Fruit fly (Drosophila melanogaster): ENCODE measurements around the gene CG9458.

The CG9458 gene

dm6 chr3R:9771519-9771972, 48.1 kb downstream of the CG9458 start, which contains the start of gene CG9471 (continued):
- peak; percentile 90 for TF ChIP-seq sd (tag; optimal IDR thresholded peaks at IDR 0.05)
- TF ChIP-seq peb (GFP tag; IDR thresholded peaks at IDR 0.05) = peak; percentile 88
- peak; percentile 87 for TF ChIP-seq caup (GFP tag; optimal IDR thresholded peaks at IDR 0.05; ENCODE audit: severe bottlenecking)
- peak; percentile 96 for TF ChIP-seq HmgZ (tag; optimal IDR thresholded peaks at IDR 0.05)
- peak; percentile 69 for TF ChIP-seq CG3995 (GFP tag; optimal IDR thresholded peaks at IDR 0.05)
- peak; percentile 92 for TF ChIP-seq tap (tag; optimal IDR thresholded peaks at IDR 0.05)
- TF ChIP-seq CG17802 (tag; optimal IDR thresholded peaks at IDR 0.05) = peak; percentile 50
- peak; percentile 90 for TF ChIP-seq HLH54F (GFP tag; optimal IDR thresholded peaks at IDR 0.05)
- TF ChIP-seq Elba2 (GFP tag; optimal IDR thresholded peaks at IDR 0.05) = peak; percentile 54
- TF ChIP-seq jumu (GFP tag; optimal IDR thresholded peaks at IDR 0.05) = peak; percentile 86
- TF ChIP-seq slp2 (GFP tag; optimal IDR thresholded peaks at IDR 0.05) = peak; percentile 89
- TF ChIP-seq CG18476 (GFP tag; optimal IDR thresholded peaks at IDR 0.05) = peak; percentile 89
- peak; percentile 99 for TF ChIP-seq grau (tag; optimal IDR thresholded peaks at IDR 0.05)
- peak; percentile 75 for TF ChIP-seq Dad (GFP tag; optimal IDR thresholded peaks at IDR 0.05)
- TF ChIP-seq tio (GFP tag; optimal IDR thresholded peaks at IDR 0.05) = no peak
- peak; percentile 95 for TF ChIP-seq Xbp1 (GFP tag; optimal IDR thresholded peaks at IDR 0.05)
- TF ChIP-seq CG30020 (tag; optimal IDR thresholded peaks at IDR 0.05) = peak; percentile 51
- peak; percentile 92 for TF ChIP-seq CG7372 (GFP tag; IDR thresholded peaks at IDR 0.05)
- peak; percentile 79 for TF ChIP-seq MBD-R2 (GFP tag; IDR thresholded peaks at IDR 0.05)
- TF ChIP-seq Hey (tag; optimal IDR thresholded peaks at IDR 0.05) = peak; percentile 49
- peak; percentile 26 for TF ChIP-seq MESR4 (GFP tag; optimal IDR thresholded peaks at IDR 0.05)
- peak; percentile 61 for TF ChIP-seq CG4360 (GFP tag; IDR thresholded peaks at IDR 0.05)
- TF ChIP-seq pnt (GFP tag; optimal IDR thresholded peaks at IDR 0.05) = peak; percentile 89
- TF ChIP-seq CG8281 (tag; optimal IDR thresholded peaks at IDR 0.05) = peak; percentile 68
- TF ChIP-seq Opbp (GFP tag; IDR thresholded peaks at IDR 0.05; ENCODE audit: partially characterized antibody) = no peak
- TF ChIP-seq ash1 (GFP tag; optimal IDR thresholded peaks at IDR 0.05) = no peak
- no peak for TF ChIP-seq cg (GFP tag; optimal IDR thresholded peaks at IDR 0.05)
- peak; percentile 86 for TF ChIP-seq CG15011 (GFP tag; optimal IDR thresholded peaks at IDR 0.05)
- peak; percentile 94 for TF ChIP-seq Hsf (GFP tag; optimal IDR thresholded peaks at IDR 0.05)
- TF ChIP-seq Meics (GFP tag; optimal IDR thresholded peaks at IDR 0.05) = peak; percentile 93
- TF ChIP-seq Hr39 (optimal IDR thresholded peaks at IDR 0.05) = no peak
- TF ChIP-seq da (GFP tag; optimal IDR thresholded peaks at IDR 0.05) = peak; percentile 61
- TF ChIP-seq CG11723 (GFP tag; optimal IDR thresholded peaks at IDR 0.05) = peak; percentile 84
- peak; percentile 86 for TF ChIP-seq eyg (GFP tag; optimal IDR thresholded peaks at IDR 0.05)
- TF ChIP-seq ab (GFP tag; optimal IDR thresholded peaks at IDR 0.05) = peak; percentile 43
- TF ChIP-seq Optix (GFP tag; IDR thresholded peaks at IDR 0.05) = peak; percentile 48; the same call in 1 of the 3 replicates
- peak; percentile 89 for TF ChIP-seq BtbVII (GFP tag; optimal IDR thresholded peaks at IDR 0.05)
- peak; percentile 91 for TF ChIP-seq cas (GFP tag; IDR thresholded peaks at IDR 0.05)
- TF ChIP-seq CG6765 (GFP tag; optimal IDR thresholded peaks at IDR 0.05) = peak; percentile 88
- TF ChIP-seq trem (tag; optimal IDR thresholded peaks at IDR 0.05) = peak; percentile 90
- peak; percentile 91 for TF ChIP-seq E2f1 (GFP tag; IDR thresholded peaks at IDR 0.05)
- peak; percentile 79 for TF ChIP-seq CG9876 (GFP tag; optimal IDR thresholded peaks at IDR 0.05)
- TF ChIP-seq al (GFP tag; IDR thresholded peaks at IDR 0.05) = peak; percentile 87
- TF ChIP-seq CG10431 (GFP tag; optimal IDR thresholded peaks at IDR 0.05) = peak; percentile 62
- TF ChIP-seq sob (GFP tag; IDR thresholded peaks at IDR 0.05) = peak; percentile 94
